Fruit fly (Drosophila melanogaster) whole organism, embryonic: Measurements from ENCODE around the gene 7B2.

Experiments
- B-H1 ChIP-seq: fragments of 200-800 bp; sonication (Bioruptor generic); IDR thresholded peaks from 3 replicates; pipeline ENCODE4 v1.3.6; 2022; ENCODE audit warnings: missing biosample characterization, missing genetic modification characterization
- Bteb2 ChIP-seq: fragments of 200-800 bp; sonication (Bioruptor generic); optimal IDR thresholded peaks from 2 replicates; lab custom pipeline; 2016; ENCODE audit warnings: missing biosample characterization, missing genetic modification characterization
- CG10321 ChIP-seq: fragments of 200-800 bp; sonication (Bioruptor generic); IDR thresholded peaks from 2 replicates; pipeline ENCODE4 v1.3.6; 2022; ENCODE audit warnings: missing biosample characterization, missing genetic modification characterization
- CG10431 ChIP-seq: fragments of 200-800 bp; sonication (Bioruptor generic); optimal IDR thresholded peaks from 3 replicates; lab custom pipeline; 2018; ENCODE audit warnings: missing biosample characterization, mild to moderate bottlenecking, missing genetic modification characterization
- CG10565 ChIP-seq: fragments of 200-800 bp; sonication (Bioruptor generic); optimal IDR thresholded peaks from 3 replicates; lab custom pipeline; 2016; ENCODE audit warnings: missing biosample characterization, mild to moderate bottlenecking, missing genetic modification characterization
- CG11093 ChIP-seq: fragments of 200-800 bp; sonication (Bioruptor generic); IDR thresholded peaks from 3 replicates; pipeline ENCODE4 v1.3.6; 2022; ENCODE audit warnings: missing biosample characterization, missing genetic modification characterization
- CG11723 ChIP-seq: fragments of 200-800 bp; sonication (Bioruptor generic); optimal IDR thresholded peaks from 2 replicates; lab custom pipeline; 2017; ENCODE audit warnings: missing biosample characterization, mild to moderate bottlenecking, missing genetic modification characterization
- CG1233 ChIP-seq: fragments of 200-800 bp; sonication (Bioruptor generic); optimal IDR thresholded peaks from 4 replicates; lab custom pipeline; 2018; ENCODE audit warnings: missing biosample characterization, mild to moderate bottlenecking, missing genetic modification characterization
- CG16863 ChIP-seq: fragments of 200-800 bp; sonication (Bioruptor generic); optimal IDR thresholded peaks from 3 replicates; lab custom pipeline; 2016; ENCODE audit warnings: missing biosample characterization, missing genetic modification characterization
- CG17359 ChIP-seq: fragments of 200-800 bp; sonication (Bioruptor generic); optimal IDR thresholded peaks from 3 replicates; lab custom pipeline; 2018; ENCODE audit warnings: missing biosample characterization, mild to moderate bottlenecking, missing genetic modification characterization, moderate library complexity
- CG17568 ChIP-seq: fragments of 200-800 bp; sonication (Bioruptor generic); optimal IDR thresholded peaks from 2 replicates; lab custom pipeline; 2018; ENCODE audit warnings: missing biosample characterization, mild to moderate bottlenecking, missing genetic modification characterization, moderate library complexity
- CG18262 ChIP-seq: fragments of 200-800 bp; optimal IDR thresholded peaks from 3 replicates; lab custom pipeline; 2019; ENCODE audit warnings: missing biosample characterization, mild to moderate bottlenecking, missing genetic modification characterization, moderate library complexity
- CG2202 ChIP-seq: fragments of 200-800 bp; sonication (Bioruptor generic); optimal IDR thresholded peaks from 2 replicates; lab custom pipeline; 2018; ENCODE audit warnings: missing biosample characterization, mild to moderate bottlenecking, missing genetic modification characterization
- CG2889 ChIP-seq: fragments of 200-800 bp; sonication (Bioruptor generic); IDR thresholded peaks from 3 replicates; pipeline ENCODE4 v1.3.6; 2022; ENCODE audit warnings: missing biosample characterization, missing genetic modification characterization
- CG33557 ChIP-seq: fragments of 200-800 bp; sonication (Bioruptor generic); optimal IDR thresholded peaks from 2 replicates; lab custom pipeline; 2019; ENCODE audit warnings: missing biosample characterization, mild to moderate bottlenecking, missing genetic modification characterization, moderate library complexity
- CG34422 ChIP-seq: fragments of 200-800 bp; sonication (Bioruptor generic); IDR thresholded peaks from 3 replicates; pipeline ENCODE4 v1.3.6; 2022; ENCODE audit warnings: missing biosample characterization, missing genetic modification characterization
- CG3838 ChIP-seq: fragments of 200-800 bp; sonication (Bioruptor generic); optimal IDR thresholded peaks from 3 replicates; lab custom pipeline; 2016; ENCODE audit warnings: missing biosample characterization, missing genetic modification characterization
- CG42726 ChIP-seq: fragments of 200-800 bp; sonication (Bioruptor generic); IDR thresholded peaks from 2 replicates; pipeline ENCODE4 v1.3.6; 2022; ENCODE audit warnings: missing biosample characterization, missing genetic modification characterization; ENCODE audit not compliant: partially characterized antibody
- CG7357 ChIP-seq: fragments of 200-800 bp; sonication (Bioruptor generic); IDR thresholded peaks from 3 replicates; pipeline ENCODE4 v1.3.6; 2022; ENCODE audit warnings: missing biosample characterization, missing genetic modification characterization
- CG8765 ChIP-seq: fragments of 200-800 bp; sonication (Bioruptor generic); IDR thresholded peaks from 2 replicates; pipeline ENCODE4 v1.3.6; 2022; ENCODE audit warnings: missing biosample characterization, missing genetic modification characterization
- CG9727 ChIP-seq: fragments of 200-800 bp; sonication (Bioruptor generic); optimal IDR thresholded peaks from 3 replicates; lab custom pipeline; 2017; ENCODE audit warnings: missing biosample characterization, mild to moderate bottlenecking, missing genetic modification characterization
- D19A ChIP-seq: fragments of 200-800 bp; optimal IDR thresholded peaks from 3 replicates; lab custom pipeline; 2019; ENCODE audit warnings: missing biosample characterization, mild to moderate bottlenecking, missing genetic modification characterization, moderate library complexity
- Dbx ChIP-seq: fragments of 200-800 bp; sonication (Bioruptor generic); IDR thresholded peaks from 3 replicates; pipeline ENCODE4 v1.3.6; 2022; ENCODE audit warnings: missing biosample characterization, missing genetic modification characterization
- Deaf1 ChIP-seq: fragments of 200-800 bp; optimal IDR thresholded peaks from 3 replicates; lab custom pipeline; 2019; ENCODE audit warnings: missing biosample characterization, mild to moderate bottlenecking, missing genetic modification characterization, moderate library complexity
- Eip74EF ChIP-seq, 2 experiments: fragments of 200-800 bp in 1 of 2; fragments of >200 bp in 1 of 2; sonication (Bioruptor generic) in 1 of 2; optimal IDR thresholded peaks; 2 replicates each; lab custom pipeline; 2017 to 2019; ENCODE audit warnings: missing biosample characterization in 2 of 2, missing genetic modification characterization in 2 of 2, mild to moderate bottlenecking in 1 of 2, moderate library complexity in 1 of 2
- Fer2 ChIP-seq: fragments of 200-800 bp; sonication (Bioruptor generic); optimal IDR thresholded peaks from 2 replicates; lab custom pipeline; 2018; ENCODE audit warnings: missing biosample characterization, mild to moderate bottlenecking, missing genetic modification characterization, moderate library complexity
- H2.0 ChIP-seq: fragments of 200-800 bp; sonication (Bioruptor generic); IDR thresholded peaks from 2 replicates; pipeline ENCODE4 v1.3.6; 2022; ENCODE audit warnings: missing biosample characterization, missing genetic modification characterization
- Hmr ChIP-seq: fragments of 200-800 bp; sonication (Bioruptor generic); optimal IDR thresholded peaks from 3 replicates; lab custom pipeline; 2017; ENCODE audit warnings: mild to moderate bottlenecking, missing biosample characterization, missing genetic modification reagents, missing genetic modification characterization
- Hr78 ChIP-seq, 2 experiments: fragments of 200-800 bp in 1 of 2; fragments of >200 bp in 1 of 2; sonication (Bioruptor generic) in 1 of 2; optimal IDR thresholded peaks; 2 replicates each; lab custom pipeline; 2017 to 2019; ENCODE audit warnings: missing biosample characterization in 2 of 2, missing genetic modification characterization in 2 of 2, mild to moderate bottlenecking in 1 of 2, moderate library complexity in 1 of 2
- abd-A ChIP-seq: fragments of 200-800 bp; sonication (Bioruptor generic); optimal IDR thresholded peaks from 3 replicates; lab custom pipeline; 2019; ENCODE audit warnings: missing biosample characterization, mild to moderate bottlenecking, missing genetic modification characterization, moderate library complexity
- ara ChIP-seq: fragments of 200-800 bp; sonication (Bioruptor generic); IDR thresholded peaks from 2 replicates; pipeline ENCODE4 v1.3.6; 2022; ENCODE audit warnings: missing biosample characterization, missing genetic modification characterization
- ato ChIP-seq: fragments of 200-800 bp; sonication (Bioruptor generic); IDR thresholded peaks from 2 replicates; pipeline ENCODE4 v1.3.6; 2022; ENCODE audit warnings: missing biosample characterization, missing genetic modification characterization; ENCODE audit not compliant: partially characterized antibody
- br ChIP-seq: fragments of >200 bp; optimal IDR thresholded peaks from 2 replicates; lab custom pipeline; 2017
- crc ChIP-seq: fragments of 200-800 bp; sonication (Bioruptor generic); optimal IDR thresholded peaks from 2 replicates; lab custom pipeline; 2016; ENCODE audit warnings: missing biosample characterization, missing genetic modification characterization
- dmrt99B ChIP-seq: fragments of 200-800 bp; sonication (Bioruptor generic); optimal IDR thresholded peaks from 2 replicates; lab custom pipeline; 2018; ENCODE audit warnings: missing biosample characterization, mild to moderate bottlenecking, missing genetic modification characterization, moderate library complexity
- ems ChIP-seq: fragments of 200-800 bp; sonication (Bioruptor generic); optimal IDR thresholded peaks from 3 replicates; lab custom pipeline; 2016; ENCODE audit warnings: missing biosample characterization, missing genetic modification characterization
- gcm ChIP-seq: fragments of 200-800 bp; sonication (Bioruptor generic); optimal IDR thresholded peaks from 2 replicates; lab custom pipeline; 2019; ENCODE audit warnings: missing biosample characterization, mild to moderate bottlenecking, missing genetic modification characterization, moderate library complexity
- gcm2 ChIP-seq: fragments of 200-800 bp; sonication (Bioruptor generic); optimal IDR thresholded peaks from 2 replicates; lab custom pipeline; 2016; ENCODE audit warnings: missing biosample characterization, missing genetic modification characterization
- her ChIP-seq: fragments of 200-800 bp; sonication (Bioruptor generic); optimal IDR thresholded peaks from 2 replicates; lab custom pipeline; 2016; ENCODE audit warnings: missing biosample characterization, missing genetic modification characterization
- hkb ChIP-seq, 2 experiments: fragments of 200-800 bp in 1 of 2; fragments of >200 bp in 1 of 2; sonication (Bioruptor generic) in 1 of 2; IDR thresholded peaks in 1 of 2; optimal IDR thresholded peaks in 1 of 2; 2 replicates each; pipeline versions ENCODE4 v1.3.6 to Lab custom; 2017 to 2022; ENCODE audit warnings: missing biosample characterization in 1 of 2, missing genetic modification characterization in 1 of 2
- knrl ChIP-seq: fragments of 200-800 bp; sonication (Bioruptor generic); IDR thresholded peaks from 3 replicates; pipeline ENCODE4 v1.3.6; 2022; ENCODE audit warnings: missing biosample characterization, missing genetic modification characterization; ENCODE audit not compliant: partially characterized antibody
- lmd ChIP-seq: fragments of 200-800 bp; sonication (Bioruptor generic); IDR thresholded peaks from 2 replicates; pipeline ENCODE4 v1.3.6; 2022; ENCODE audit warnings: missing biosample characterization, missing genetic modification characterization
- oc ChIP-seq: fragments of 200-800 bp; sonication (Bioruptor generic); optimal IDR thresholded peaks from 2 replicates; lab custom pipeline; 2018; ENCODE audit warnings: missing biosample characterization, mild to moderate bottlenecking, missing genetic modification characterization, moderate library complexity
- odd ChIP-seq: fragments of 200-800 bp; sonication (Bioruptor generic); optimal IDR thresholded peaks from 2 replicates; lab custom pipeline; 2017; ENCODE audit warnings: missing biosample characterization, mild to moderate bottlenecking, missing genetic modification characterization
- onecut ChIP-seq: fragments of 200-800 bp; sonication (Bioruptor generic); IDR thresholded peaks from 2 replicates; pipeline ENCODE4 v1.3.6; 2022; ENCODE audit warnings: missing biosample characterization, missing genetic modification characterization
- prd ChIP-seq, 3 experiments: fragments of >200 bp in 2 of 3; fragments of 200-800 bp in 1 of 3; sonication (Bioruptor generic) in 1 of 3; optimal IDR thresholded peaks in 2 of 3; IDR thresholded peaks in 1 of 3; 2 replicates in 2 of 3; 3 replicates in 1 of 3; pipeline versions ENCODE4 v1.3.6 to Lab custom; 2017 to 2022; ENCODE audit warnings: missing biosample characterization in 1 of 3, missing genetic modification characterization in 1 of 3
- row ChIP-seq: fragments of 200-800 bp; sonication (Bioruptor generic); IDR thresholded peaks from 3 replicates; pipeline ENCODE4 v1.3.6; 2022; ENCODE audit warnings: missing biosample characterization, missing genetic modification characterization
- shn ChIP-seq: fragments of 200-800 bp; sonication (Bioruptor generic); optimal IDR thresholded peaks from 3 replicates; lab custom pipeline; 2016; ENCODE audit warnings: missing biosample characterization, missing genetic modification characterization
- tup ChIP-seq: fragments of 200-800 bp; sonication (Bioruptor generic); optimal IDR thresholded peaks from 2 replicates; lab custom pipeline; 2016; ENCODE audit warnings: missing biosample characterization, mild to moderate bottlenecking, missing genetic modification characterization, moderate library complexity

7B2 gene

DNA sequence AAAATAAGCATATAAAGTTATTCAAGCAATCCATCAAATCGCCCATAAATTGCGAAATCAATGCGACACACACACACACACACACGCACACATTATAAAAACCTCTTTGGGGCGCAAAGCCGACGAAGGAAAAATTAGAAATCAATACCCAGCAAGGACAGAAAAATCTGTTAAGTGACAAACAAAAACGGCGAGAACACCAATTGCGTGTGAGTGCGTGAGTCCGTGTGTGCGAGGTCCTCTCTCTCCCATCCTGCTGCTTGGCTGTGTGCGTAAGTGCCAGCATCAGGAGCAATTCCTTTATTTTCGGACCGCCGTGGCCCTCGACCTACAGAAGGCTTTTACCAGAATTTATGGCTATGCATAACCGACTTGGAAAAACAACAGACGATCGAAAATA lies 35.7 kb downstream of the 7B2 start, which contains the start of gene Orco:
Gene Orco, minus strand, starts transcription at position 101 of the 400 bp plus-strand sequence.
- TF ChIP-seq her (GFP tag; lab: Kevin White, UChicago) (no peak), CG10431 (GFP tag; lab: Kevin White, UChicago) (no peak), Deaf1 (tag; lab: Kevin White, UChicago) (no peak), odd (GFP tag; lab: Kevin White, UChicago) (no peak), onecut (GFP tag; lab: Robert Waterston, UW) (peak; percentile 77), CG33557 (no peak), CG17359 (tag; lab: Kevin White, UChicago) (no peak), CG42726 (GFP tag; lab: Robert Waterston, UW) (no peak), CG34422 (GFP tag; lab: Robert Waterston, UW) (0 out of 3 replicates have a peak, but pooled peaks have one; percentile 24), gcm (GFP tag; lab: Kevin White, UChicago) (no peak), CG10321 (GFP tag; lab: Robert Waterston, UW) (no peak), prd (optimal IDR thresholded peaks at IDR 0.05; lab: Kevin White, UChicago) (no peak), prd (GFP tag; IDR thresholded peaks at IDR 0.05; lab: Robert Waterston, UW) (0 out of 3 replicates have a peak, but pooled peaks have one; percentile 5), CG16863 (no peak), hkb (optimal IDR thresholded peaks at IDR 0.05; lab: Kevin White, UChicago) (no peak), hkb (GFP tag; IDR thresholded peaks at IDR 0.05; lab: Robert Waterston, UW) (no peak), abd-A (tag; lab: Kevin White, UChicago) (peak; percentile 45), CG1233 (GFP tag; lab: Kevin White, UChicago) (no peak)

DNA sequence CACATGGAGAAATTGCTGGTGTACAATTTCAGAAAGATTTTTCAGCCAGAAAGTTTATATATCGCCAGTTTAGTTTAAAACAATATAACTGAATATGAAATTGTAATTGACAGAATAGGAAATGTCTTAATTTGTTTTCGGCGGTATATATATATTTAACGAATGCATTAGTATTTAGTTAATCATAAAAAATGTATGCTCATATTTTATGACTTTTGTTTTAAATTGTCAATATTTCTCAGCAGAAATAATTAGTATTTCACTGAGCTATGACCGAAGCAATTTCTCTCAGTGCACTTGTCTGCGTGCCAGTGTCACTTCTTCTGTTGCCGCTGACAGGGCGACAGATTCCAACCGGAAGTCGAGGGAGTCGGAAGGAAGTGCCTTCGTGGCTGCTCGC lies 36.4 kb downstream of the 7B2 start:
- no peak for TF ChIP-seq CG42726 (GFP tag; lab: Robert Waterston, UW)
- TF ChIP-seq oc: no peak
- TF ChIP-seq Bteb2 (GFP tag; lab: Kevin White, UChicago): no peak
- no peak for TF ChIP-seq CG11093 (GFP tag; lab: Robert Waterston, UW)
- TF ChIP-seq CG2889 (GFP tag; lab: Robert Waterston, UW): no peak
- peak; percentile 2 for TF ChIP-seq D19A
- TF ChIP-seq dmrt99B (tag; lab: Kevin White, UChicago): peak; percentile 69
- TF ChIP-seq Hr78 (GFP tag; optimal IDR thresholded peaks at IDR 0.05; lab: Kevin White, UChicago): no peak
- no peak for TF ChIP-seq CG11723
- no peak for TF ChIP-seq CG3838
- no peak for TF ChIP-seq CG17568
- no peak for TF ChIP-seq CG2202
- no peak for TF ChIP-seq lmd (GFP tag; lab: Robert Waterston, UW)
- TF ChIP-seq CG7357 (GFP tag; lab: Robert Waterston, UW): no peak
- no peak for TF ChIP-seq CG10565 (GFP tag; lab: Kevin White, UChicago)
- TF ChIP-seq onecut (GFP tag; lab: Robert Waterston, UW): no peak
- no peak for TF ChIP-seq gcm2
- no peak for TF ChIP-seq br
- no peak for TF ChIP-seq CG8765 (GFP tag; lab: Robert Waterston, UW)
- no peak for TF ChIP-seq ems (GFP tag; lab: Kevin White, UChicago)
- no peak for TF ChIP-seq ara
- no peak for TF ChIP-seq Dbx (GFP tag; lab: Robert Waterston, UW)
- TF ChIP-seq Hmr (GFP tag; lab: Kevin White, UChicago): peak; percentile 70
- no peak for TF ChIP-seq B-H1 (GFP tag; lab: Robert Waterston, UW)
- no peak for TF ChIP-seq CG18262 (tag; lab: Kevin White, UChicago)
- TF ChIP-seq CG9727 (GFP tag; lab: Kevin White, UChicago): peak; percentile 74
- TF ChIP-seq knrl (GFP tag; lab: Robert Waterston, UW): no peak
- peak; percentile 15 for TF ChIP-seq Fer2
- TF ChIP-seq H2.0 (GFP tag; lab: Robert Waterston, UW): no peak
- TF ChIP-seq shn (GFP tag; lab: Kevin White, UChicago): no peak
- peak in 1 of 2 experiments; percentile 5 for TF ChIP-seq Eip74EF (GFP tag; optimal IDR thresholded peaks at IDR 0.05; lab: Kevin White, UChicago)
- no peak for TF ChIP-seq crc
- TF ChIP-seq tup (GFP tag; lab: Kevin White, UChicago): no peak
- no peak for TF ChIP-seq ato (GFP tag; lab: Robert Waterston, UW)
- TF ChIP-seq row (GFP tag; lab: Robert Waterston, UW): peak; percentile 46
